Fruit fly (Drosophila melanogaster): ENCODE measurements around the gene GCC185.
A peak's percentile ranks its signal among the peaks of the same experiment; 100 is the strongest.

The GCC185 gene

dm6 chr3R:11962739-11963214 is 47.8 kb upstream of the GCC185 start, which contains the start of the genes CG3281 and aurA (continued):
- TF ChIP-seq CG1832 (GFP tag; optimal IDR thresholded peaks at IDR 0.05) (no peak), ssp (GFP tag; IDR thresholded peaks at IDR 0.05) (peak; percentile 59), crp (GFP tag; optimal IDR thresholded peaks at IDR 0.05) (peak; percentile 94 to 96), CG14441 (GFP tag; IDR thresholded peaks at IDR 0.05) (no peak; the same call in 1 of the 2 replicates), Neu2 (GFP tag; optimal IDR thresholded peaks at IDR 0.05; ENCODE audit: borderline replicate concordance) (peak; percentile 28), CG17359 (tag; optimal IDR thresholded peaks at IDR 0.05) (peak; percentile 60), CG9876 (GFP tag; optimal IDR thresholded peaks at IDR 0.05) (peak; percentile 68), chinmo (GFP tag; IDR thresholded peaks at IDR 0.05; ENCODE audit: partially characterized antibody) (peak; percentile 86; the same call in 3 of the 4 replicates), ash1 (GFP tag; optimal IDR thresholded peaks at IDR 0.05) (no peak), CG7987 (GFP tag; optimal IDR thresholded peaks at IDR 0.05) (no peak), Mad (GFP tag; optimal IDR thresholded peaks at IDR 0.05) (peak; percentile 50), CG6854 (GFP tag; optimal IDR thresholded peaks at IDR 0.05) (no peak), CrebB (tag; optimal IDR thresholded peaks at IDR 0.05) (peak; percentile 36), Med (GFP tag) (peak; percentile 94), CG2129 (GFP tag; IDR thresholded peaks at IDR 0.05; ENCODE audit: partially characterized antibody) (peak; percentile 97), CG12219 (GFP tag; optimal IDR thresholded peaks at IDR 0.05) (no peak), CG5245 (GFP tag; optimal IDR thresholded peaks at IDR 0.05) (peak; percentile 32), CG13894 (tag; optimal IDR thresholded peaks at IDR 0.05) (peak; percentile 48), CG10209 (GFP tag; optimal IDR thresholded peaks at IDR 0.05) (peak; percentile 56), CG10543 (GFP tag; optimal IDR thresholded peaks at IDR 0.05) (peak; percentile 77), Ptx1 (GFP tag; IDR thresholded peaks at IDR 0.05) (peak; percentile 66), odd (GFP tag; optimal IDR thresholded peaks at IDR 0.05) (no peak), CG7372 (GFP tag; IDR thresholded peaks at IDR 0.05) (peak; percentile 58), Ets97D (GFP tag; optimal IDR thresholded peaks at IDR 0.05) (peak; percentile 85), cwo (GFP tag; optimal IDR thresholded peaks at IDR 0.05) (no peak), CG8765 (GFP tag; IDR thresholded peaks at IDR 0.05) (0 out of 2 replicates have a peak, but pooled peaks have one; percentile 23), sob (GFP tag; IDR thresholded peaks at IDR 0.05) (peak; percentile 82; the same call in 1 of the 2 replicates), CG15073 (GFP tag; optimal IDR thresholded peaks at IDR 0.05) (no peak), repo (GFP tag; optimal IDR thresholded peaks at IDR 0.05) (no peak), hbn (GFP tag; IDR thresholded peaks at IDR 0.05; ENCODE audit: partially characterized antibody) (peak; percentile 97), CG3726 (GFP tag; IDR thresholded peaks at IDR 0.05) (no peak), cato (GFP tag; optimal IDR thresholded peaks at IDR 0.05; ENCODE audit: borderline replicate concordance) (peak; percentile 40), Hr39 (optimal IDR thresholded peaks at IDR 0.05) (no peak), CG17328 (GFP tag; IDR thresholded peaks at IDR 0.05) (0 out of 2 replicates have a peak, but pooled peaks have one; percentile 5), CG12071 (GFP tag; optimal IDR thresholded peaks at IDR 0.05) (no peak), CG12744 (GFP tag; optimal IDR thresholded peaks at IDR 0.05) (peak; percentile 39), eve (GFP tag; optimal IDR thresholded peaks at IDR 0.05) (no peak), Scr (GFP tag; IDR thresholded peaks at IDR 0.05; ENCODE audit: partially characterized antibody) (peak; percentile 98), schlank (tag; optimal IDR thresholded peaks at IDR 0.05) (peak; percentile 27), CG1602 (GFP tag; optimal IDR thresholded peaks at IDR 0.05) (peak; percentile 78), CG4404 (GFP tag; IDR thresholded peaks at IDR 0.05) (peak; percentile 81), CG18262 (tag; optimal IDR thresholded peaks at IDR 0.05) (peak; percentile 73), Aef1 (GFP tag; IDR thresholded peaks at IDR 0.05) (peak; percentile 57), cg (GFP tag; optimal IDR thresholded peaks at IDR 0.05) (no peak), lilli (GFP tag; optimal IDR thresholded peaks at IDR 0.05) (peak; percentile 79), fu2 (GFP tag; optimal IDR thresholded peaks at IDR 0.05) (peak; percentile 76), CG14860 (GFP tag; IDR thresholded peaks at IDR 0.05; ENCODE audit: partially characterized antibody) (peak; percentile 96), Sin3A (optimal IDR thresholded peaks at IDR 0.05) (peak; percentile 90), Dip3 (GFP tag; optimal IDR thresholded peaks at IDR 0.05) (peak; percentile 65), Lpt (GFP tag; optimal IDR thresholded peaks at IDR 0.05) (no peak)

All from whole organism, embryonic.